Worm (Caenorhabditis elegans) whole organism, young adult: ENCODE measurements around the gene gldi-2.

Experiments
- C06A6.2 ChIP-seq: fragments of 200-800 bp; sonication (Bioruptor generic); conservative IDR thresholded peaks from 2 replicates; pipeline ENCODE4 v1.3.6; 2022; ENCODE audit warnings: missing genetic modification characterization, missing compliant biosample characterization
- C17E4.6 ChIP-seq: fragments of 200-800 bp; sonication (Bioruptor generic); IDR thresholded peaks from 2 replicates; pipeline ENCODE4 v1.3.6; 2022; ENCODE audit warnings: missing genetic modification reagents, missing genetic modification characterization, missing compliant biosample characterization
- D2030.7 ChIP-seq: fragments of 200-800 bp; sonication (Bioruptor generic); IDR thresholded peaks from 2 replicates; pipeline ENCODE4 v1.3.6; 2022; ENCODE audit warnings: missing genetic modification reagents, missing genetic modification characterization, missing compliant biosample characterization
- F10E7.11 ChIP-seq: sonication (generic microtip); optimal IDR thresholded peaks from 2 replicates; lab custom pipeline; 2017; ENCODE audit warnings: mild to moderate bottlenecking, missing genetic modification characterization, moderate library complexity, missing compliant biosample characterization
- F22D6.2 ChIP-seq: sonication (generic microtip); optimal IDR thresholded peaks from 2 replicates; lab custom pipeline; 2016; ENCODE audit warnings: mild to moderate bottlenecking, missing genetic modification characterization, missing compliant biosample characterization
- F37B4.10 ChIP-seq: fragments of 200-800 bp; sonication (Bioruptor generic); IDR thresholded peaks from 2 replicates; pipeline ENCODE4 v1.3.6; 2022; ENCODE audit warnings: missing genetic modification characterization, missing compliant biosample characterization
- F55B11.4 ChIP-seq: sonication (generic microtip); optimal IDR thresholded peaks from 2 replicates; lab custom pipeline; 2016; ENCODE audit warnings: missing compliant biosample characterization, missing genetic modification characterization, borderline replicate concordance; ENCODE audit not compliant: insufficient read depth
- T26A5.8 ChIP-seq: sonication (generic microtip); optimal IDR thresholded peaks from 2 replicates; lab custom pipeline; 2016; ENCODE audit warnings: missing genetic modification characterization, missing compliant biosample characterization
- Y53F4B.3 ChIP-seq: fragments of 200-800 bp; sonication (Bioruptor generic); IDR thresholded peaks from 2 replicates; pipeline ENCODE4 v1.3.6; 2022; ENCODE audit warnings: missing genetic modification reagents, missing genetic modification characterization, missing compliant biosample characterization
- Y56A3A.18 ChIP-seq: fragments of 200-800 bp; sonication (Bioruptor generic); IDR thresholded peaks from 2 replicates; pipeline ENCODE4 v1.3.6; 2022; ENCODE audit warnings: missing genetic modification reagents, missing genetic modification characterization, missing compliant biosample characterization
- Y67H2A.10 ChIP-seq: fragments of 200-800 bp; sonication (Bioruptor generic); conservative IDR thresholded peaks from 2 replicates; pipeline ENCODE4 v1.3.6; 2022; ENCODE audit warnings: missing genetic modification reagents, missing genetic modification characterization, missing compliant biosample characterization
- Y95B8A.8 ChIP-seq: fragments of 200-800 bp; sonication (Bioruptor generic); IDR thresholded peaks from 2 replicates; pipeline ENCODE4 v1.3.6; 2022; ENCODE audit warnings: missing genetic modification reagents, missing genetic modification characterization, missing compliant biosample characterization
- ZK185.1 ChIP-seq: sonication (generic microtip); optimal IDR thresholded peaks from 2 replicates; lab custom pipeline; 2016; ENCODE audit warnings: mild to moderate bottlenecking, missing genetic modification characterization, missing compliant biosample characterization; ENCODE audit not compliant: poor library complexity, severe bottlenecking
- aptf-3 ChIP-seq: fragments of 200-800 bp; sonication (Bioruptor generic); IDR thresholded peaks from 2 replicates; pipeline ENCODE4 v1.3.6; 2022; ENCODE audit warnings: missing genetic modification characterization, missing compliant biosample characterization
- attf-3 ChIP-seq: fragments of 200-800 bp; sonication (Bioruptor generic); conservative IDR thresholded peaks from 2 replicates; pipeline ENCODE4 v1.3.6; 2022; ENCODE audit warnings: missing genetic modification reagents, missing genetic modification characterization, missing compliant biosample characterization
- cebp-1 ChIP-seq, 2 experiments: fragments of 200-800 bp in 1 of 2; sonication (Bioruptor generic) in 1 of 2; sonication (generic microtip) in 1 of 2; IDR thresholded peaks in 1 of 2; optimal IDR thresholded peaks in 1 of 2; 2 replicates each; pipeline versions ENCODE4 v1.3.6 to Lab custom; 2017 to 2022; ENCODE audit warnings: missing compliant biosample characterization in 2 of 2, missing genetic modification characterization in 2 of 2, mild to moderate bottlenecking in 1 of 2, missing genetic modification reagents in 1 of 2, moderate library complexity in 1 of 2
- cebp-2 ChIP-seq: fragments of 200-800 bp; sonication (Bioruptor generic); IDR thresholded peaks from 2 replicates; pipeline ENCODE4 v1.3.6; 2022; ENCODE audit warnings: missing genetic modification characterization, missing compliant biosample characterization
- ceh-40 ChIP-seq: fragments of 200-800 bp; sonication (Bioruptor generic); IDR thresholded peaks from 2 replicates; pipeline ENCODE4 v1.3.6; 2022; ENCODE audit warnings: missing genetic modification characterization, missing compliant biosample characterization
- egrh-3 ChIP-seq: fragments of 200-800 bp; sonication (Bioruptor generic); IDR thresholded peaks from 2 replicates; pipeline ENCODE4 v1.3.6; 2022; ENCODE audit warnings: missing genetic modification reagents, missing genetic modification characterization, missing compliant biosample characterization
- ekl-4 ChIP-seq: fragments of 200-800 bp; sonication (Bioruptor generic); IDR thresholded peaks from 2 replicates; pipeline ENCODE4 v1.3.6; 2022; ENCODE audit warnings: missing genetic modification reagents, missing genetic modification characterization, missing compliant biosample characterization
- ets-4 ChIP-seq: fragments of 200-800 bp; sonication (Bioruptor generic); optimal IDR thresholded peaks from 2 replicates; lab custom pipeline; 2018; ENCODE audit warnings: mild to moderate bottlenecking, missing genetic modification characterization, missing compliant biosample characterization
- fkh-3 ChIP-seq: sonication (generic microtip); optimal IDR thresholded peaks from 2 replicates; lab custom pipeline; 2016; ENCODE audit warnings: mild to moderate bottlenecking, missing genetic modification characterization, missing compliant biosample characterization
- him-1 ChIP-seq: sonication (generic microtip); optimal IDR thresholded peaks from 2 replicates; lab custom pipeline; 2016; ENCODE audit warnings: missing genotype, missing genetic modification reagents, missing genetic modification characterization, missing compliant biosample characterization
- hlh-12 ChIP-seq: sonication (generic microtip); optimal IDR thresholded peaks from 2 replicates; lab custom pipeline; 2016; ENCODE audit warnings: missing genetic modification characterization, missing compliant biosample characterization
- hrde-1 ChIP-seq: sonication (generic microtip); optimal IDR thresholded peaks from 2 replicates; lab custom pipeline; 2016; ENCODE audit warnings: missing genetic modification characterization, mild to moderate bottlenecking, missing compliant biosample characterization, moderate library complexity, missing genotype, missing genetic modification reagents, borderline replicate concordance
- lag-1 ChIP-seq: fragments of 200-800 bp; sonication (Bioruptor generic); IDR thresholded peaks from 2 replicates; pipeline ENCODE4 v1.3.6; 2022; ENCODE audit warnings: missing genetic modification reagents, missing genetic modification characterization, missing compliant biosample characterization
- lin-26 ChIP-seq: fragments of 200-800 bp; sonication (Bioruptor generic); IDR thresholded peaks from 2 replicates; pipeline ENCODE4 v1.3.6; 2022; ENCODE audit warnings: missing genetic modification reagents, missing genetic modification characterization, missing compliant biosample characterization
- lin-40 ChIP-seq: sonication (generic microtip); optimal IDR thresholded peaks from 2 replicates; lab custom pipeline; 2016; ENCODE audit warnings: missing genetic modification characterization, mild to moderate bottlenecking, missing compliant biosample characterization, missing genotype, missing genetic modification reagents
- mcd-1 ChIP-seq: fragments of 200-800 bp; sonication (Bioruptor generic); IDR thresholded peaks from 2 replicates; pipeline ENCODE4 v1.3.6; 2022; ENCODE audit warnings: missing genetic modification reagents, missing genetic modification characterization, missing compliant biosample characterization
- mes-4 ChIP-seq: sonication (generic microtip); optimal IDR thresholded peaks from 2 replicates; lab custom pipeline; 2016; ENCODE audit warnings: missing genotype, missing genetic modification characterization, missing compliant biosample characterization
- nfya-2 ChIP-seq: fragments of 200-800 bp; sonication (Bioruptor generic); IDR thresholded peaks from 2 replicates; pipeline ENCODE4 v1.3.6; 2022; ENCODE audit warnings: missing genetic modification reagents, missing genetic modification characterization, missing compliant biosample characterization
- nfyb-1 ChIP-seq: fragments of 200-800 bp; sonication (Bioruptor generic); IDR thresholded peaks from 2 replicates; pipeline ENCODE4 v1.3.6; 2022; ENCODE audit warnings: missing genetic modification reagents, missing genetic modification characterization, missing compliant biosample characterization
- nhr-120 ChIP-seq: fragments of 200-800 bp; sonication (Bioruptor generic); IDR thresholded peaks from 2 replicates; pipeline ENCODE4 v1.3.6; 2022; ENCODE audit warnings: missing genetic modification characterization, missing compliant biosample characterization
- nhr-179 ChIP-seq: sonication (generic microtip); optimal IDR thresholded peaks from 2 replicates; lab custom pipeline; 2016; ENCODE audit warnings: mild to moderate bottlenecking, missing genetic modification characterization, missing compliant biosample characterization
- nhr-27 ChIP-seq: fragments of 200-800 bp; sonication (Bioruptor generic); optimal IDR thresholded peaks from 2 replicates; lab custom pipeline; 2018; ENCODE audit warnings: mild to moderate bottlenecking, missing genetic modification characterization, moderate library complexity, missing compliant biosample characterization
- nhr-80 ChIP-seq: sonication (generic microtip); optimal IDR thresholded peaks from 2 replicates; lab custom pipeline; 2016; ENCODE audit warnings: missing genetic modification characterization, missing compliant biosample characterization
- rcor-1 ChIP-seq: fragments of 200-800 bp; sonication (Bioruptor generic); IDR thresholded peaks from 2 replicates; pipeline ENCODE4 v1.3.6; 2022; ENCODE audit warnings: missing genetic modification reagents, missing genetic modification characterization, missing compliant biosample characterization
- rec-8 ChIP-seq, 2 experiments: sonication (generic microtip); optimal IDR thresholded peaks; 2 replicates each; lab custom pipeline; 2016; ENCODE audit warnings: mild to moderate bottlenecking in 2 of 2, missing genetic modification characterization in 2 of 2, missing genetic modification reagents in 2 of 2, missing genotype in 2 of 2, missing biosample characterization in 1 of 2, missing compliant biosample characterization in 1 of 2, moderate library complexity in 1 of 2
- repo-1 ChIP-seq: sonication (generic microtip); optimal IDR thresholded peaks from 2 replicates; lab custom pipeline; 2017; ENCODE audit warnings: mild to moderate bottlenecking, missing genetic modification characterization, missing compliant biosample characterization
- sdz-38 ChIP-seq: sonication (generic microtip); optimal IDR thresholded peaks from 2 replicates; lab custom pipeline; 2016; ENCODE audit warnings: missing genotype, missing genetic modification characterization, missing compliant biosample characterization
- sea-2 ChIP-seq: fragments of 200-800 bp; sonication (Bioruptor generic); IDR thresholded peaks from 2 replicates; pipeline ENCODE4 v1.3.6; 2022; ENCODE audit warnings: missing genetic modification characterization, missing compliant biosample characterization
- snpc-1.1 ChIP-seq: sonication (generic microtip); optimal IDR thresholded peaks from 2 replicates; lab custom pipeline; 2017; ENCODE audit warnings: missing genetic modification characterization, mild to moderate bottlenecking, missing compliant biosample characterization, antibody characterized with exemption, moderate library complexity, missing genotype, missing genetic modification reagents; ENCODE audit not compliant: insufficient read depth
- somi-1 ChIP-seq: fragments of 200-800 bp; sonication (Bioruptor generic); optimal IDR thresholded peaks from 2 replicates; lab custom pipeline; 2018; ENCODE audit warnings: mild to moderate bottlenecking, missing genetic modification characterization, missing compliant biosample characterization
- sptf-2 ChIP-seq: fragments of 200-800 bp; sonication (Bioruptor generic); optimal IDR thresholded peaks from 2 replicates; lab custom pipeline; 2018; ENCODE audit warnings: mild to moderate bottlenecking, missing genetic modification characterization, missing compliant biosample characterization
- tbp1 ChIP-seq: fragments of 200-800 bp; sonication (Bioruptor generic); optimal IDR thresholded peaks from 2 replicates; lab custom pipeline; 2018; ENCODE audit warnings: mild to moderate bottlenecking, missing genetic modification characterization, missing compliant biosample characterization
- zim-3 ChIP-seq: sonication (generic microtip); optimal IDR thresholded peaks from 2 replicates; lab custom pipeline; 2017; ENCODE audit warnings: mild to moderate bottlenecking, missing genetic modification characterization, moderate library complexity, missing compliant biosample characterization
- ztf-18 ChIP-seq: sonication (generic microtip); optimal IDR thresholded peaks from 2 replicates; lab custom pipeline; 2016; ENCODE audit warnings: missing genotype, mild to moderate bottlenecking, missing genetic modification characterization, missing compliant biosample characterization
- ztf-28 ChIP-seq: fragments of 200-800 bp; sonication (Bioruptor generic); IDR thresholded peaks from 2 replicates; pipeline ENCODE4 v1.3.6; 2022; ENCODE audit warnings: missing genetic modification reagents, missing genetic modification characterization, missing compliant biosample characterization
- ztf-3 ChIP-seq: fragments of 200-800 bp; sonication (Bioruptor generic); optimal IDR thresholded peaks from 2 replicates; lab custom pipeline; 2018; ENCODE audit warnings: mild to moderate bottlenecking, missing genetic modification characterization, missing compliant biosample characterization

Gene gldi-2

ce11 chrII:6782738-6783163, 476 bp upstream of the gldi-2 start (continued):
- no peak for TF ChIP-seq F37B4.10 (GFP tag; lab: Robert Waterston, UW)
- no peak for TF ChIP-seq repo-1 (tag; lab: Kevin White, UChicago)
- no peak for TF ChIP-seq ets-4
- TF ChIP-seq rcor-1 (GFP tag; lab: Robert Waterston, UW): no peak
- no peak for TF ChIP-seq rec-8 (tag; optimal IDR thresholded peaks at IDR 0.05; lab: Kevin White, UChicago)
- TF ChIP-seq him-1 (tag; lab: Kevin White, UChicago): no peak
- TF ChIP-seq nhr-179 (tag; lab: Kevin White, UChicago): no peak
- peak; percentile 58 for TF ChIP-seq nhr-80 (tag; lab: Kevin White, UChicago)
- TF ChIP-seq ZK185.1 (tag; lab: Kevin White, UChicago): no peak
- peak; percentile 70 for TF ChIP-seq mcd-1 (GFP tag; lab: Robert Waterston, UW)
- no peak for TF ChIP-seq hlh-12 (tag; lab: Kevin White, UChicago)
- no peak for TF ChIP-seq aptf-3 (GFP tag; lab: Robert Waterston, UW)
- TF ChIP-seq ceh-40 (GFP tag; lab: Robert Waterston, UW): no peak
- no peak for TF ChIP-seq sea-2
- no peak for TF ChIP-seq ekl-4 (GFP tag; lab: Robert Waterston, UW)
- TF ChIP-seq C06A6.2 (GFP tag; lab: Robert Waterston, UW): no peak
- peak; percentile 39 for TF ChIP-seq ztf-18
- TF ChIP-seq Y95B8A.8 (GFP tag; lab: Robert Waterston, UW): no peak
- TF ChIP-seq attf-3: peak; percentile 34; the same call in 1 of the 2 replicates
- TF ChIP-seq F55B11.4 (tag; lab: Kevin White, UChicago): no peak
- peak; percentile 98 for TF ChIP-seq cebp-1 (GFP tag; IDR thresholded peaks at IDR 0.05; lab: Robert Waterston, UW)
- TF ChIP-seq cebp-1 (tag; optimal IDR thresholded peaks at IDR 0.05; lab: Kevin White, UChicago): peak; percentile 99
- no peak for TF ChIP-seq Y56A3A.18
- TF ChIP-seq Y67H2A.10: 0 out of 2 replicates have a peak, but pooled peaks have one; percentile 58
- no peak for TF ChIP-seq sptf-2 (GFP tag; lab: Kevin White, UChicago)
- TF ChIP-seq lin-26 (GFP tag; lab: Robert Waterston, UW): 0 out of 2 replicates have a peak, but pooled peaks have one; percentile 44
- no peak for TF ChIP-seq egrh-3
- no peak for TF ChIP-seq fkh-3
- no peak for TF ChIP-seq lag-1 (GFP tag; lab: Robert Waterston, UW)
- no peak for TF ChIP-seq mes-4
- TF ChIP-seq lin-40 (tag; lab: Kevin White, UChicago): peak; percentile 23
- no peak for TF ChIP-seq C17E4.6 (GFP tag; lab: Robert Waterston, UW)
- TF ChIP-seq F22D6.2 (tag; lab: Kevin White, UChicago): no peak
- no peak for TF ChIP-seq Y53F4B.3 (GFP tag; lab: Robert Waterston, UW)
- no peak for TF ChIP-seq D2030.7 (GFP tag; lab: Robert Waterston, UW)
- no peak for TF ChIP-seq sdz-38 (tag; lab: Kevin White, UChicago)
- no peak for TF ChIP-seq zim-3 (tag; lab: Kevin White, UChicago)
- no peak for TF ChIP-seq ztf-28 (GFP tag; lab: Robert Waterston, UW)
- no peak for TF ChIP-seq nhr-120 (GFP tag; lab: Robert Waterston, UW)
- TF ChIP-seq tbp1: peak; percentile 26
- TF ChIP-seq nhr-27 (tag; lab: Kevin White, UChicago): no peak
- TF ChIP-seq nfyb-1 (GFP tag; lab: Robert Waterston, UW): peak; percentile 82
- no peak for TF ChIP-seq F10E7.11
- TF ChIP-seq ztf-3: no peak
- TF ChIP-seq snpc-1.1: no peak
- no peak for TF ChIP-seq T26A5.8 (tag; lab: Kevin White, UChicago)
- TF ChIP-seq cebp-2 (GFP tag; lab: Robert Waterston, UW): 0 out of 2 replicates have a peak, but pooled peaks have one; percentile 15
- TF ChIP-seq hrde-1 (tag; lab: Kevin White, UChicago): no peak
- no peak for TF ChIP-seq nfya-2 (GFP tag; lab: Robert Waterston, UW)
- TF ChIP-seq somi-1 (GFP tag; lab: Kevin White, UChicago): peak; percentile 52
